Worm (Caenorhabditis elegans): ENCODE measurements around the gene nhr-178.

DNA sequence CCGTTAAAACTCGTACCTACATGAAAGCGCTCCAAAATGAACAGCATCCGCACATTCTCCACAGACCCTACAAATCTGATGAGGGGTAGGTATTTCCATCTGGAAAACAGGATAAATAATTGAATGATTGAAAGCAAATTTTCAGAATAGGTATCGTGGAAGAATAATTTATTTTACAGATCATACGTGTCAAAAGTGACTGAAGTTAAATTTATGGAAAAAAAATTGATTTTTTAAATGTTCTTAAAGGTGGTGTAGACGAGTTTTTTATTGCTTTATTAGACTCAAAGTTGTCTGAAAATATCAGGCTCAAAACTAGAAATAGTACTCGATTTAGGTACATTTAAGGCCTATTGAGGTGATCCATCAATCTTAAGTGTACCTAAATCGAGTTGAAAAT lies 19.0 kb upstream of the nhr-178 start, which contains the start of gene nhr-237:
- TF ChIP-seq him-1 (tag; optimal IDR thresholded peaks at IDR 0.05) (no peak), dao-5 (tag; optimal IDR thresholded peaks at IDR 0.05) (no peak), W03F9.2 (tag; optimal IDR thresholded peaks at IDR 0.05) (no peak)

Measured in whole organism, L4/young adult.